Worm (Caenorhabditis elegans): ENCODE results near the gene B0524.6.

B0524.6 gene

DNA sequence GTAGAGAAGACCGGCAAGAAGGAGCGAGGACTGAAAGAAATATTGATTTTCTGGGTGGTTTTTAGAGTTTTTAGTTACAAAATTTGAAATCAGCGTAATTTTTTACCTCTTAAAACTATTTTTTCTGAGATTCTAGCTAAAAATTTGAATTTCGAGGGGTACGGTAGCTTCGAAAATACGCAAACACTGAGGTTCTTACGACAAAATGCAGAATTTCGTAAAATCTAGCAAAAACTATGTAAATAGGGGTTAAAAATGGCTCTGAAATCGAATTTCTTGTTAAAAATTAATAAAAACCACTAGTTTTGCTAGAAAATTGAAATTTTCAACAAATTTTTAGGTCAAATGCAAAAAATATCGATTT is 34.2 kb upstream of the B0524.6 start:
- TF ChIP-seq elt-3 (tag; optimal IDR thresholded peaks at IDR 0.05): no peak
- TF ChIP-seq fkh-8 (tag; optimal IDR thresholded peaks at IDR 0.05): no peak
- TF ChIP-seq grh-1 (GFP tag; IDR thresholded peaks at IDR 0.05): no peak
- no peak for TF ChIP-seq C34B4.2 (tag; optimal IDR thresholded peaks at IDR 0.05)
- no peak for TF ChIP-seq xbp-1 (tag; optimal IDR thresholded peaks at IDR 0.05)
- peak; percentile 66 for TF ChIP-seq aly-2 (tag; optimal IDR thresholded peaks at IDR 0.05)
- TF ChIP-seq unc-86 (tag; optimal IDR thresholded peaks at IDR 0.05): no peak
- TF ChIP-seq unc-62 (GFP tag; optimal IDR thresholded peaks at IDR 0.05): no peak
- no peak for TF ChIP-seq snpc-4 (tag; optimal IDR thresholded peaks at IDR 0.05)
- TF ChIP-seq unc-30 (tag; optimal IDR thresholded peaks at IDR 0.05): no peak
- TF ChIP-seq lin-13 (GFP tag; optimal IDR thresholded peaks at IDR 0.05): peak; percentile 24
- TF ChIP-seq efl-3 (GFP tag; optimal IDR thresholded peaks at IDR 0.05): no peak
- no peak for TF ChIP-seq nhr-47 (tag; optimal IDR thresholded peaks at IDR 0.05)
- TF ChIP-seq nhr-85 (tag): peak; percentile 49
- TF ChIP-seq nhr-71 (tag; optimal IDR thresholded peaks at IDR 0.05): no peak
- no peak for TF ChIP-seq pqm-1 (tag; optimal IDR thresholded peaks at IDR 0.05)
- no peak for TF ChIP-seq vab-15 (tag; optimal IDR thresholded peaks at IDR 0.05)
- no peak for TF ChIP-seq rnt-1 (tag; optimal IDR thresholded peaks at IDR 0.05)
- TF ChIP-seq lsy-2 (tag; optimal IDR thresholded peaks at IDR 0.05): peak; percentile 24 to 61
- TF ChIP-seq nhr-19 (GFP tag; conservative IDR thresholded peaks at IDR 0.05): no peak
- TF ChIP-seq tbx-2 (tag; optimal IDR thresholded peaks at IDR 0.05): no peak
- TF ChIP-seq nhr-28 (tag; optimal IDR thresholded peaks at IDR 0.05): no peak
- TF ChIP-seq ceh-63 (GFP tag; optimal IDR thresholded peaks at IDR 0.05): no peak
- no peak for TF ChIP-seq sup-37 (GFP tag; optimal IDR thresholded peaks at IDR 0.05)
- no peak for TF ChIP-seq efl-1 (optimal IDR thresholded peaks at IDR 0.05)
- TF ChIP-seq efl-1 (GFP tag; optimal IDR thresholded peaks at IDR 0.05 in 1 of 2): peak in 1 of 2 experiments; percentile 54
- no peak for TF ChIP-seq hlh-4 (tag; optimal IDR thresholded peaks at IDR 0.05)
- no peak for TF ChIP-seq blmp-1 (tag; optimal IDR thresholded peaks at IDR 0.05)
- TF ChIP-seq sox-4 (tag; optimal IDR thresholded peaks at IDR 0.05): no peak
- TF ChIP-seq skn-1 (tag; optimal IDR thresholded peaks at IDR 0.05): no peak
- no peak for TF ChIP-seq elt-2 (tag; optimal IDR thresholded peaks at IDR 0.05)
- no peak for TF ChIP-seq nhr-84 (tag; optimal IDR thresholded peaks at IDR 0.05)
- no peak for TF ChIP-seq snu-23 (GFP tag; optimal IDR thresholded peaks at IDR 0.05)

DNA sequence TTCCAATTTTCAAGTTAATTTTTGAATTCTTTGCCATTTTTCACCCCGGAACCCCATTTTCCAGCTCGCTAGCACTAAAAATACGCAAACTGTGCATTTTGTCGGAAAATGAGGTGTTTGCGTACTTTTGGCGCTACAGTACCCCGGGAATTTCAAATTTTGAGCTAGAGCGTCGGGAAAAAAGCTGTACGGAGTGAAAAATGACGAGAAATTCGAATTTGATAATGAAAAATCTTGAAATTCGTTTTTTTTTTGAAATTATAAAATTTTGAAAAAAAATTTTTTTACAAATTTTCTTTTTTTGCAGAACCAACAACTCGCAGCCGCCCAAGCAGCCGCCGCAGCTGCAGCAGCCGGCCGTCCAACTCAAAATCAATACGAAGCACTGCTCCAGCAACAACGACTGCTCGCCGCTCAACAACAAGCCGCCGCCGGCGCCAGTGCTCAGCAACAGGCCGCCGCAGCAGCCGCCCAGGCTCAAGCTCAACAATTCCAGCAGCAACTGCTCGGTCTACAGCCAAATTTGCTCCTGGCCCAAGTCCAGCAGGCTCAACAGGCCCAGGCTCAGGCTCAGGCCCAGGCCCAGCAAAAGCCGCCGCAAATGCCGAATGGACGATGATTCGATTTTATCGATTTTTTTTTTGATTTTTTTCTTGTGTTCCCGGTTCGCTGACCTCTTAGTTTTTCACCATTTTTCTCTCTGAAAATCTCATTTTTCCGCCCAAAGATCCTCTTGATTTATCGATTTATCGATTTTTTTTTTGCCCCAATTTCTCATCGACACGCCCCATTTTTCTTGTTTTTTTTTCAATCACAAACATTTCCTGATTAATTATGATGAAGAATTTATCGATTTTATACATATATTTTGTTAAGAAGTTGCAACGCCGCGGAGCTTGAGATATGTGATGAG is 33.5 kb upstream of the B0524.6 start:
- TF ChIP-seq mdl-1 (tag; optimal IDR thresholded peaks at IDR 0.05) (no peak), vab-15 (tag; optimal IDR thresholded peaks at IDR 0.05) (no peak), ceh-8 (GFP tag; optimal IDR thresholded peaks at IDR 0.05) (peak; percentile 0), efl-1 (optimal IDR thresholded peaks at IDR 0.05) (no peak), efl-1 (GFP tag; optimal IDR thresholded peaks at IDR 0.05 in 1 of 2) (peak in 1 of 2 experiments; percentile 77), aha-1 (tag; optimal IDR thresholded peaks at IDR 0.05) (no peak), egl-13 (tag; optimal IDR thresholded peaks at IDR 0.05) (no peak), unc-30 (tag; optimal IDR thresholded peaks at IDR 0.05) (no peak), lsy-2 (tag; optimal IDR thresholded peaks at IDR 0.05) (peak; percentile 55 to 58), irx-1 (tag; optimal IDR thresholded peaks at IDR 0.05) (no peak), nhr-85 (tag) (peak; percentile 61), ceh-90 (tag; optimal IDR thresholded peaks at IDR 0.05) (no peak), lin-14 (GFP tag; optimal IDR thresholded peaks at IDR 0.05) (no peak), ceh-63 (GFP tag; optimal IDR thresholded peaks at IDR 0.05) (no peak), fkh-8 (tag; optimal IDR thresholded peaks at IDR 0.05) (no peak)

Data from whole organism, L1 larva.